Worm (Caenorhabditis elegans) whole organism, late embryonic: ENCODE data around the gene fbxc-22.
"Not testable (repeated sequence)": the region's sequence is repeated elsewhere in the genome, so short reads cannot be mapped to it uniquely, and the experiment has no call there.

Source experiments
- ceh-9 ChIP-seq: sonication (generic microtip); optimal IDR thresholded peaks from 2 replicates; lab custom pipeline; 2016; ENCODE audit warnings: mild to moderate bottlenecking, missing genetic modification characterization, inconsistent platforms, missing compliant biosample characterization
- dve-1 ChIP-seq: sonication (generic microtip); optimal IDR thresholded peaks from 2 replicates; lab custom pipeline; 2017; ENCODE audit warnings: antibody characterized with exemption, mild to moderate bottlenecking, missing genetic modification characterization, missing compliant biosample characterization
- lin-11 ChIP-seq: fragments of 200-800 bp; sonication (Bioruptor generic); optimal IDR thresholded peaks from 2 replicates; lab custom pipeline; 2018; ENCODE audit warnings: mild to moderate bottlenecking, missing genetic modification characterization, missing compliant biosample characterization

DNA sequence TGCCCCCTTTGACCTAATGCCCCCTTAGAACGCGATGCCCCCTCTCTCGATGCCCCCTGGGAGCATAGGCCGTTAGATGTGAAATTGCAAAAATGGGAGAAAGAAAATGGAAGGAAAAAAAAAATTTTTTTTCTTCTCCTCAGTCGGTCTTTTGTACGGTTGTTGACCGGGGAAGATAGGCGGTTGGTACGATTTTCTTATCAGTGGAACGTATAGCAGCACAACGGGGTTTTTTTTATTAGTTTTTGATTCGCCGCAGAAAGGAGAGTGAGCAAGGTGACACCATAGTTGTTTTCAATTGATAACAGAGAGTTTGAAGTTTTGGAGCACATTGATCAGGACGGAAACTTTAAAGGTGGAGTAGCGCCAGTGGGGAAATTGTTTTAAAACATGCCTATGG, 31.2 kb downstream of the fbxc-22 start:
- TF ChIP-seq lin-11; ceh-9 (tag; lab: Kevin White, UChicago); dve-1 (tag; lab: Kevin White, UChicago): not testable (repeated sequence)
